Worm (Caenorhabditis elegans) whole organism, dauer: ENCODE data around the gene mul-1.
"Not testable (repeated sequence)": the region's sequence is repeated elsewhere in the genome, so short reads cannot be mapped to it uniquely, and the experiment has no call there.

Experiments used
- unc-62 ChIP-seq: sonication (generic microtip); optimal IDR thresholded peaks from 2 replicates; lab custom pipeline; 2017; ENCODE audit warnings: missing biosample characterization, missing genetic modification reagents, missing genetic modification characterization

mul-1 gene

ce11 chrIV:4135744-4136143, 12.8 kb upstream of the mul-1 start, which contains the start of gene F49F1.17:
TSS of gene F49F1.17 (minus strand) at chrIV:4135844.
- no peak for TF ChIP-seq unc-62

DNA sequence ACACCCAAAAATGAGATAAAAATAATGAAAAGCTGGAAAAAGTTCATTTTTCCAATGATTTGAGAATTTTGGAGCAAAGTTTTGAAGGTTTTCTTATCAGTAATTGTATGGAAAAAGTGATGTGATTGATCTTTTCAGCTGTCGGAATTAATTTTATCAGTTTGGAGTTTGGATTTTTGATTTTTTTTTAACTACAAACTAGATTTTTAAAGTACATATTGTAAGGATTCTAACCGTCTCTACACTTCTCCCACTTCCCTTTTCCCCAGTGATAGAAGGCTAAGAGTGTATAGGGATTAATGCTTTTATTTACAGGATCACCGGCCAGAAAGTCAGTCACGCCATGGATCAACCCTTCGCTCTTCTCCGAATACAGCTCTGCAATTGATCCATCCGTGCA, 2.7 kb upstream of the mul-1 start, which contains the start of gene F49F1.7:
Gene F49F1.7 (minus strand): TSS at position 101 of the 400 bp plus-strand sequence.
- not testable (repeated sequence) for TF ChIP-seq unc-62

ce11 chrIV:4121055-4121454, 1.9 kb downstream of the mul-1 start:
- TF ChIP-seq unc-62: no peak

- no peak for TF ChIP-seq unc-62
These were observed 2.7 kb downstream of the mul-1 start, which contains the start of gene F49F1.5 for ce11 chrIV:4120263-4120662. TSS of gene F49F1.5 (minus strand) at chrIV:4120415.

- no peak for TF ChIP-seq unc-62
These were observed 5.5 kb downstream of the mul-1 start, which contains the start of gene drd-50 for ce11 chrIV:4117432-4117831. TSS of gene drd-50 (plus strand) at chrIV:4117732.

ce11 chrIV:4115634-4116033, 7.3 kb downstream of the mul-1 start, which contains the start of the genes F49F1.4 and F49F1.2:
TSS of gene F49F1.4 (minus strand) at chrIV:4115734.
TSS of gene F49F1.2 (plus strand) at chrIV:4115943.
- no peak for TF ChIP-seq unc-62

DNA sequence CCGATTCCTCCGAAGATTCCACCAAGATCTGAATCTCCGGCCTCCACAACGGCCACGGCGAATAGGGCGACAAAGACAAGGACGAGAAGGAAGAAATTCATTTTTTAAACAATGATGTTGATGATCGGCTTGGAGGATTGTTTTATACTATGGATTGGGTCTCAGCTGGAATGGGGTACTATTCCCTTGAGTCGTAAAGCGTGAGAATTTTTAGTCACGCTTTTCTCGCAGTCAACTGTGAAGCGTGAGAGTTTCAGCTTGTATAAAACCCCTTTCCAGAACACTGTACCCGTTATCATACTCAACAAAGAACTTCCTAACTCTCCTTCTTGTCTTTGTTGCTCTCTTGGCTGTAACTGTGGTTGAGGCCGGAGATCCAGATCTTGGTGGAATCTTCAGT, 8.4 kb downstream of the mul-1 start, which contains the start of gene F49F1.15:
Gene F49F1.15 (minus strand): TSS at position 101 of the 400 bp plus-strand sequence.
- no peak for TF ChIP-seq unc-62

- TF ChIP-seq unc-62: no peak
These were observed 10.6 kb downstream of the mul-1 start, which contains the start of gene F49F1.14 for ce11 chrIV:4112387-4112786. TSS of gene F49F1.14 (minus strand) at chrIV:4112487.

ce11 chrIV:4108767-4109166, 14.2 kb downstream of the mul-1 start, which contains the start of gene C35B1.7:
TSS of gene C35B1.7 (plus strand) at chrIV:4109067.
- no peak for TF ChIP-seq unc-62

- TF ChIP-seq unc-62: no peak
These were observed 20.2 kb downstream of the mul-1 start, which contains the start of gene ubc-1 for ce11 chrIV:4102720-4103119. TSS of gene ubc-1 (plus strand) at chrIV:4103020.

DNA sequence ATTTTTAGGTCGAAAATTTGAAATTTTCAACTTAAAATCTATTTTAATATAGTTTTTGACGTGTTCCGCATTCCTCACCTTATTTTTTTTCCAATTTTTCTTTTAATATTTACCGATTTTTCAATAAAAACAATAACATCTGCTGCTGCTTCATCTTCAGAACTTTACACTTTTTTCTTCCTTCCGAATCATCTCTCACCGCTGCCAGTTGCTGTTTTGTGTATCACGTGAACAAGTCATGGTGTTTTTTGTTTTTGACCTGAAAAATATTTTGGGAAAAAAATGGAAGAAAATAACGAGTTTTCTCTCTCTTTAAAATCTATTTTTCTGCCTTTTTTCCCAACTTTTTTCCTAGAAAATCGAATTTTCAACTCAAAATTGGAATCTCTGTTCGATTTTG, 23.2 kb downstream of the mul-1 start:
- no peak for TF ChIP-seq unc-62

- no peak for TF ChIP-seq unc-62
These were observed 26.0 kb downstream of the mul-1 start for ce11 chrIV:4096940-4097339.

DNA sequence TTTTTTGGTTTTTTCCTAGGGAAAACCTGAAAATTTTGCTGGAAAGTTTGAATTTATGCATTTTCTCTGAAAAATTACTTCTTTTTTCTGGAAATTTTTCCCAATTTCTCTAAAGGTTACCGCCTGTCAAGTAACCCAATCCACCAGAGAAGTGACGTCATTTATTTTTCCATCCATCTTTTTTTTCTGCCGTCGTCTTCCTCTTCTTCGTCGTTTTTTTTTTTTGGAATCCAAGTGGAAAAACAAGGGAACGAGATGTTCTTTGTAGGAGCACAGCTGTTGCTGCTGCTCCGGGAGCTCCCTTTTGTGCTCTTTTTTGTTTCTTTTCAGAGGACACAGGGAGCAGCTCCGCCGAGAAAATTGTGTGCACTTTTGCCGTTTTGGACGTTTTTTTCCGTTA, 28.6 kb downstream of the mul-1 start:
- no peak for TF ChIP-seq unc-62

ce11 chrIV:4093087-4093486, 29.9 kb downstream of the mul-1 start:
- TF ChIP-seq unc-62: no peak

ce11 chrIV:4085787-4086262, 37.1 kb downstream of the mul-1 start, which contains the start of gene C35B1.2:
TSS of gene C35B1.2 (plus strand) at chrIV:4086212.
- no peak for TF ChIP-seq unc-62

DNA sequence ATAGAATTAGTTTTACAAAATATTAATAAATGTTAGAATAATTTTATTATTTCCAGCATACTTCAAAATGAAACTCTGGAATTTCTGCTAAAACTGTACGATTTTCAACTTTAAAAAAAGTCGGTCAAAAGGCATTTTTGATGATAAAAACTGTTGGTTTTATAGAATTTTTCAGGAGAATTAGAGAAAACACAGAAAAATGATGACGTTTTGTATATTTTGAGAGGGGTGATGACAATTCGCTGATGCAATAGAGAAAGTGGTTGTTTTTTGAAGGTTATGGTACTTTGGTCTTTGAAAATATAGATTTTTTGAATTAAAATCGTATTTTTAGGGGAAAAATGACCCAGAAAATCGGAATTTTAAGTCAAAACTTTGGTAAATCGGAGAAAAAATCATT, 37.9 kb downstream of the mul-1 start:
- TF ChIP-seq unc-62: no peak

DNA sequence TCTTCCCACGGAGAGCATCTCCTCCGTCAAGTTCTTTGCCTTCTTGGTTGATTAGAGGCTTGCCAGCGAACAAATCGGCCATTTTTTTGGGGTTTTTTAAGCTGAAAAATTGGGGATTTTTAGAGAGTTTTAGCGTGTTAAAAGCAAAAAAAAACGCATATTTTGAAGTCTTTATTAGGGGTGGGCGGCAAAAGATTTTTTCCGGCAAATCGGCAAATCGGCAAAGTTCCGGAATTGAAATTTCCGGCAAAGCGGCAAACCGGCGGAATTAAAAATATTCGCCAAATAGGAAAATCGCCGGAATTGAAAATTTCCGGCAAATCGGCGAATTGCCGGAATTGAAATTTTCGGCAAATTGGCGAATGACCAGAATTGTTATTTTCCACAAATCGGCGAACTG, 38.9 kb downstream of the mul-1 start, which contains the start of gene C35B1.5:
Gene C35B1.5 (minus strand): TSS at position 101 of the 400 bp plus-strand sequence.
- no peak for TF ChIP-seq unc-62

DNA sequence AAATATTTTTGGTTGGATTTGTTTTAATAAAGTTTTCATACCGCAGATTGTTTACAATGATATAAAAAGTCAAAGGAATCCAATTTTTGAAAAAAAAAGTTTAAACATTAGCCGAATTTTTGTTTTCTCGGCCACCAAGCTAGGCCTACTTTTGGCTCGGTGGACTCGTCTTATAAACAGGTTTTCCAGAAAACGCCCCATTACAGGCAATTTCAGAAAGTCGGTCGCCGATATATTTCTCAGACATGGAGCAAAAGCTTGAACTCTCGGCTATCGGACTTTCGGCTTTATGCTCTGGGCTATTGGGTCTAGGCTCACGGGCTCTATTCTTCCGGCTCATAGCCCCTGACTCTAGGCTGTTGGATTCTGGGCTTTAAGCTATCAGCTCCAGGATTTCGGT, 39.9 kb downstream of the mul-1 start:
- TF ChIP-seq unc-62: no peak
